Worm (Caenorhabditis elegans) whole organism, mixed stage, embryonic: ENCODE measurements around the gene dhs-16.

Source experiments
- ceh-43 ChIP-seq: fragments of 200-800 bp; sonication (Bioruptor generic); optimal IDR thresholded peaks from 2 replicates; lab custom pipeline; 2018; ENCODE audit warnings: mild to moderate bottlenecking, missing genetic modification characterization, moderate library complexity, missing compliant biosample characterization
- lin-13 ChIP-seq: fragments of 150-350 bp; optimal IDR thresholded peaks from 2 replicates; lab custom pipeline; 2014; ENCODE audit warnings: missing biosample characterization, missing genetic modification characterization
- mab-5 ChIP-seq: fragments of 150-350 bp; optimal IDR thresholded peaks from 2 replicates; lab custom pipeline; 2014; ENCODE audit warnings: missing biosample characterization, missing genetic modification characterization
- mep-1 ChIP-seq: fragments of 150-350 bp; optimal IDR thresholded peaks from 2 replicates; lab custom pipeline; 2017; ENCODE audit warnings: missing biosample characterization, missing genetic modification reagents, missing genetic modification characterization, inconsistent platforms
- nhr-12 ChIP-seq: fragments of 150-350 bp; optimal IDR thresholded peaks from 2 replicates; lab custom pipeline; 2014; ENCODE audit warnings: missing biosample characterization, missing genetic modification characterization
- nhr-237 ChIP-seq: fragments of 150-350 bp; optimal IDR thresholded peaks from 2 replicates; lab custom pipeline; 2014; ENCODE audit warnings: missing biosample characterization, missing genetic modification characterization
- nhr-28 ChIP-seq: fragments of 150-350 bp; optimal IDR thresholded peaks from 2 replicates; lab custom pipeline; 2014; ENCODE audit warnings: missing biosample characterization, missing genetic modification characterization
- pha-4 ChIP-seq: fragments of 150-350 bp; optimal IDR thresholded peaks from 2 replicates; lab custom pipeline; 2018; ENCODE audit warnings: missing biosample characterization, missing genetic modification reagents, missing genetic modification characterization
- snpc-4 ChIP-seq: fragments of 150-350 bp; optimal IDR thresholded peaks from 2 replicates; lab custom pipeline; 2014; ENCODE audit warnings: missing biosample characterization, missing genetic modification characterization
- sptf-1 ChIP-seq: sonication (generic microtip); optimal IDR thresholded peaks from 2 replicates; lab custom pipeline; 2017; ENCODE audit warnings: mild to moderate bottlenecking, missing genetic modification characterization, moderate library complexity, missing compliant biosample characterization
- unc-39 ChIP-seq: fragments of 150-350 bp; optimal IDR thresholded peaks from 2 replicates; lab custom pipeline; 2014; ENCODE audit warnings: missing biosample characterization, missing genetic modification characterization
- unc-62 ChIP-seq: fragments of 150-350 bp; optimal IDR thresholded peaks from 2 replicates; lab custom pipeline; 2014; ENCODE audit warnings: missing biosample characterization, missing genetic modification reagents, missing genetic modification characterization
- ztf-11 ChIP-seq: fragments of 150-350 bp; optimal IDR thresholded peaks from 2 replicates; lab custom pipeline; 2014; ENCODE audit warnings: missing biosample characterization, missing genetic modification characterization

DNA sequence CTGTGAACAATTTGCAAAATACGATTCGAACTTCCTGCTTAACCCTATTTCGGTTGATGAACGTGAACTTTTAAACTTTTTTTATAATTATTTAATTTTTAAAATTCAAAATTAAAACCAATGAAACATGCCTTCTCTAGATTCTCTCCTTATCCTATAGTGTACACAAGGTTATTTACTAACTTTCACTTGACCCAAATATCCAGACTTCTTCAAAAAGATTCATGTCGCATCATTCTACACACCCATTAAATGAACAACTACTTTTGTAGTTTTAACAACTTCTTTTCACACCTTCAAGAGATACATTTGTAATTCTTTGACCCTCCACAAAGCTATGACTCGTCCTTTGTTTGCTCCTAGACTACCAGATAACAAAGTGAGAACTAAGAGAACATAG lies 823 bp upstream of the dhs-16 start:
- TF ChIP-seq mab-5 (tag; lab: Kevin White, UChicago) (no peak), sptf-1 (no peak), lin-13 (no peak), nhr-237 (tag; lab: Kevin White, UChicago) (no peak), pha-4 (tag; lab: Kevin White, UChicago) (no peak), mep-1 (tag; lab: Kevin White, UChicago) (no peak), ceh-43 (no peak), nhr-28 (no peak), unc-39 (tag; lab: Kevin White, UChicago) (no peak), nhr-12 (tag; lab: Kevin White, UChicago) (no peak), unc-62 (GFP tag; lab: Kevin White, UChicago) (no peak), ztf-11 (tag; lab: Kevin White, UChicago) (no peak), snpc-4 (tag; lab: Kevin White, UChicago) (no peak)
